Worm (Caenorhabditis elegans) whole organism, L3 larva: ENCODE results near the gene sup-36.
"Not testable (repeated sequence)": the region's sequence is repeated elsewhere in the genome, so short reads cannot be mapped to it uniquely, and the experiment has no call there.

Experiments used
- aly-2 ChIP-seq: fragments of 150-350 bp; optimal IDR thresholded peaks from 2 replicates; lab custom pipeline; 2014; ENCODE audit warnings: missing biosample characterization, missing genetic modification characterization
- ceh-9 ChIP-seq: sonication (generic microtip); optimal IDR thresholded peaks from 2 replicates; lab custom pipeline; 2018; ENCODE audit warnings: missing biosample characterization, missing genetic modification characterization
- nhr-12 ChIP-seq: fragments of 150-350 bp; optimal IDR thresholded peaks from 2 replicates; lab custom pipeline; 2014; ENCODE audit warnings: missing biosample characterization, missing genetic modification characterization
- nhr-23 ChIP-seq: fragments of 150-350 bp; optimal IDR thresholded peaks from 2 replicates; lab custom pipeline; 2014; ENCODE audit warnings: missing biosample characterization, missing genetic modification reagents, missing genetic modification characterization
- nhr-237 ChIP-seq: fragments of 150-350 bp; optimal IDR thresholded peaks from 2 replicates; lab custom pipeline; 2014; ENCODE audit warnings: missing biosample characterization, missing genetic modification characterization
- nhr-76 ChIP-seq: fragments of 150-350 bp; sonication (generic microtip); optimal IDR thresholded peaks from 5 replicates; lab custom pipeline; 2014; ENCODE audit warnings: missing biosample characterization, missing genetic modification characterization
- snpc-4 ChIP-seq: fragments of 150-350 bp; optimal IDR thresholded peaks from 2 replicates; lab custom pipeline; 2014; ENCODE audit warnings: missing biosample characterization, missing genetic modification characterization
- ztf-11 ChIP-seq: fragments of 150-350 bp; optimal IDR thresholded peaks from 2 replicates; lab custom pipeline; 2014; ENCODE audit warnings: missing biosample characterization, missing genetic modification characterization

DNA sequence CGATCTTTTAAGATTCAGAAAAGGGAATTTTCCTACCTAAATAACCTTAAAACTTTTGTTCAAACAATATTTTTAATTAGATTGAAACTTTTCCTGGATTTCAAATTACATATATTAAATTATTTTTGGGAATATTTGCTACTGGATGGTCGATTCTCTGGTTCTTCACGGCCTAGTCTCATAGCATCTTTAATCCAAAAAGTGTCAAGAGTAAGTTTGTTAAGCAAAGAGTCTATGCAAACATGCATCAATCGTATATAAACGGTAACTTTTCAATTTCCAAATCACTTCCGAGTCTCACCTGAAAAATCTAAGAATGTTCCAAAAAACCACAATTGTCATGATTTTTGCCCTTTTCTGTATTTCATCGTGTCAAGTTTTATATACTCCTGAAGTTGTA is 3.6 kb upstream of the sup-36 start, which contains the start of gene nspb-4:
- not testable (repeated sequence) for TF ChIP-seq nhr-23; snpc-4; aly-2 (tag; lab: Kevin White, UChicago); ztf-11 (tag; lab: Kevin White, UChicago); nhr-12 (tag; lab: Kevin White, UChicago); nhr-76 (tag; lab: Kevin White, UChicago); nhr-237 (tag; lab: Kevin White, UChicago); ceh-9
